Worm (Caenorhabditis elegans): Measurements from ENCODE around the gene Y73B6BL.31.

Y73B6BL.31 gene

ce11 chrIV:6471216-6471615 lies 29.5 kb downstream of the Y73B6BL.31 start, which contains the start of gene tmed-13:
TSS of gene tmed-13 (minus strand) at chrIV:6471384.
- no peak for TF ChIP-seq lim-7 (GFP tag; IDR thresholded peaks at IDR 0.05)
- TF ChIP-seq fkh-10 (GFP tag; optimal IDR thresholded peaks at IDR 0.05): no peak
- TF ChIP-seq R02D3.7 (tag; optimal IDR thresholded peaks at IDR 0.05): no peak

- TF ChIP-seq F37D6.2 (tag; optimal IDR thresholded peaks at IDR 0.05) (no peak), ceh-32 (tag; optimal IDR thresholded peaks at IDR 0.05; ENCODE audit: poor library complexity) (no peak), ceh-82 (tag; optimal IDR thresholded peaks at IDR 0.05) (no peak), hif-1 (tag; optimal IDR thresholded peaks at IDR 0.05) (no peak)
These were observed 31.4 kb downstream of the Y73B6BL.31 start, which contains the start of gene Y73B6BL.27 for ce11 chrIV:6473140-6473539. TSS of gene Y73B6BL.27 (minus strand) at chrIV:6473240.

ce11 chrIV:6474751-6475150 lies 33.0 kb downstream of the Y73B6BL.31 start:
- TF ChIP-seq dpl-1 (GFP tag; optimal IDR thresholded peaks at IDR 0.05) (peak; percentile 6), nhr-102 (tag; optimal IDR thresholded peaks at IDR 0.05) (no peak), ceh-44 (GFP tag; IDR thresholded peaks at IDR 0.05) (no peak), set-16 (GFP tag; IDR thresholded peaks at IDR 0.05) (no peak), ctbp-1 (GFP tag; IDR thresholded peaks at IDR 0.05) (no peak), aha-1 (tag) (no peak), lin-29 (GFP tag; IDR thresholded peaks at IDR 0.05) (no peak), ztf-11 (tag; optimal IDR thresholded peaks at IDR 0.05) (no peak), dve-1 (tag; optimal IDR thresholded peaks at IDR 0.05; ENCODE audit: insufficient read depth) (peak; percentile 32), nhr-77 (tag; optimal IDR thresholded peaks at IDR 0.05) (no peak), lsy-2 (tag; optimal IDR thresholded peaks at IDR 0.05) (peak in 1 of 2 experiments; percentile 64), rbr-2 (tag; optimal IDR thresholded peaks at IDR 0.05) (peak; percentile 29), ceh-32 (tag; optimal IDR thresholded peaks at IDR 0.05; ENCODE audit: poor library complexity) (no peak), hlh-30 (tag; optimal IDR thresholded peaks at IDR 0.05; ENCODE audit: insufficient read depth) (peak; percentile 9), nhr-11 (tag; optimal IDR thresholded peaks at IDR 0.05) (peak; percentile 17), daf-16 (GFP tag; optimal IDR thresholded peaks at IDR 0.05) (peak in 1 of 2 experiments; percentile 12), daf-16 (tag; optimal IDR thresholded peaks at IDR 0.05) (peak; percentile 86), hlh-11 (tag; optimal IDR thresholded peaks at IDR 0.05) (no peak), nhr-237 (tag; optimal IDR thresholded peaks at IDR 0.05) (no peak), mep-1 (tag; optimal IDR thresholded peaks at IDR 0.05) (peak; percentile 44), T20F7.1 (GFP tag; optimal IDR thresholded peaks at IDR 0.05) (no peak), R02D3.7 (tag; optimal IDR thresholded peaks at IDR 0.05) (no peak), dmd-8 (GFP tag; IDR thresholded peaks at IDR 0.05) (no peak), vab-7 (GFP tag; IDR thresholded peaks at IDR 0.05) (no peak)

ce11 chrIV:6480221-6480620 lies 38.5 kb downstream of the Y73B6BL.31 start, which contains the start of gene tyr-6:
TSS of gene tyr-6 (plus strand) at chrIV:6480521.
- no peak for TF ChIP-seq madf-5 (GFP tag; IDR thresholded peaks at IDR 0.05)
- TF ChIP-seq daf-19 (GFP tag; conservative IDR thresholded peaks at IDR 0.05): no peak
- no peak for TF ChIP-seq zag-1 (tag; optimal IDR thresholded peaks at IDR 0.05)
- TF ChIP-seq nhr-41 (GFP tag; IDR thresholded peaks at IDR 0.05): no peak
- TF ChIP-seq zfp-2 (tag; optimal IDR thresholded peaks at IDR 0.05): no peak
- TF ChIP-seq nhr-102 (tag; optimal IDR thresholded peaks at IDR 0.05): no peak
- no peak for TF ChIP-seq tag-97 (GFP tag; IDR thresholded peaks at IDR 0.05)
- TF ChIP-seq pqm-1 (tag; optimal IDR thresholded peaks at IDR 0.05): no peak
- no peak for TF ChIP-seq nhr-111 (GFP tag; optimal IDR thresholded peaks at IDR 0.05)
- no peak for TF ChIP-seq mdt-29 (GFP tag; IDR thresholded peaks at IDR 0.05)
- no peak for TF ChIP-seq ces-1 (GFP tag; optimal IDR thresholded peaks at IDR 0.05)
- TF ChIP-seq fos-1 (tag; optimal IDR thresholded peaks at IDR 0.05): no peak

Data from whole organism, L4 larva.